Fruit fly (Drosophila melanogaster) whole organism: Measurements from ENCODE around the gene moi.

Experiments used
- CG8478 ChIP-seq: fragments of >200 bp; optimal IDR thresholded peaks from 2 replicates; lab custom pipeline; 2018; ENCODE audit warnings: inconsistent platforms
- Dll ChIP-seq: fragments of >200 bp; optimal IDR thresholded peaks from 2 replicates; lab custom pipeline; 2017
- EcR ChIP-seq, 2 experiments: fragments of >200 bp; optimal IDR thresholded peaks; 2 replicates each; lab custom pipeline; 2017; ENCODE audit warnings: missing biosample characterization in 2 of 2, missing genetic modification characterization in 2 of 2, missing genetic modification reagents in 2 of 2
- pan ChIP-seq: fragments of >200 bp; optimal IDR thresholded peaks from 2 replicates; lab custom pipeline; 2017
- psq ChIP-seq: fragments of >200 bp; optimal IDR thresholded peaks from 2 replicates; lab custom pipeline; 2017
- usp ChIP-seq: fragments of >200 bp; optimal IDR thresholded peaks from 2 replicates; lab custom pipeline; 2017; ENCODE audit warnings: missing biosample characterization, missing genetic modification characterization, mixed read lengths

Gene moi

DNA sequence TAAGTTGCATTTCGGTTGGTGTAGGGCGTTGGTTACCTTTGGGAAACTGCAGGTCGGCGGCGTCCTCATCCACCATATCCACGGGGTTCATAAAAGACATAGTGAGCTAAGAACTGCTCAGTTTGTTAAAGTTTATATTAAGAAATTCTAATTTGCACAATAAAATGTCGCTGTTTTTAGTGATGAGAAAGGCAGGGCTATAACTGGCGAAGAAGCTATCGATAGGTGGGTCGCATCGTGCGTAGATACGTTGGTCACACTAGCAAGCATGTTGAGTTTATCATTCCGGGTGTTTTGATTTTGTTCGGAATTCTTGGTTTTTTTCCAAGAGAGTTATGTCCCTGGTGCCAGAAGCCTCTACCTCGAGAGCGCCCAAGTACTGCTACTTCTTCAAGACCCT, at the start of gene moi, which contains the start of the genes Ada2a, Polr2D and Tgs1:
moi (plus strand) TSS at position 250 of the 400 bp plus-strand sequence.
Ada2a (minus strand) TSS at position 207 of the 400 bp plus-strand sequence.
Polr2D (minus strand) TSS at position 207 of the 400 bp plus-strand sequence.
Tgs1 (plus strand) TSS at position 250 of the 400 bp plus-strand sequence.
- TF ChIP-seq Dll (lab: Kevin White, UChicago), result no peak
- no peak for TF ChIP-seq CG8478 (lab: Kevin White, UChicago)
- TF ChIP-seq usp (GFP tag; lab: Kevin White, UChicago), result no peak
- no peak for TF ChIP-seq psq (lab: Kevin White, UChicago)
- TF ChIP-seq pan (lab: Kevin White, UChicago), result no peak
- no peak for TF ChIP-seq EcR (GFP tag; optimal IDR thresholded peaks at IDR 0.05; lab: Kevin White, UChicago)

DNA sequence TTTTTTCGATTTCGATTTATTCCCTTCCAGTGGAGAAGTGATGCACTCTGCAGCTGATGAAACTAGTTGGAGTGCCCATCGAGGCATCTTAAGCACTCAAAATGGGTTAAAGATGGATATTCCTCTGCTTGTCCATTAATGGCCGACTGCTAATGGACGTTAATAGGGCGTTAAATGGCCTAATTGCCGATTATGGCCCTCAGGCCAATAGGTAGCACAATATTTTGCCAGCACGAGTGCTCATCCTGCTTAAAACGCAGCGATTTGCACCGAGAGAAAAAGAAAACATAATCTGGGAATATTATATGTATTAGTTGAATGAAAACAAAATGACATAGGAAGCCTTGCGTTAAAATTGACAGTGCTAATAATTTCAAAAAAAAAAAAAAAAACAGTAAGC, 46.9 kb upstream of the moi start, which contains the start of gene CG44158:
CG44158 (plus strand) TSS at position 301 of the 400 bp plus-strand sequence.
- no peak for TF ChIP-seq CG8478 (lab: Kevin White, UChicago)
- TF ChIP-seq usp (GFP tag; lab: Kevin White, UChicago), result no peak
- TF ChIP-seq Dll (lab: Kevin White, UChicago), result no peak
- no peak for TF ChIP-seq pan (lab: Kevin White, UChicago)
- no peak for TF ChIP-seq psq (lab: Kevin White, UChicago)
- TF ChIP-seq EcR (GFP tag; optimal IDR thresholded peaks at IDR 0.05; lab: Kevin White, UChicago), result no peak

DNA sequence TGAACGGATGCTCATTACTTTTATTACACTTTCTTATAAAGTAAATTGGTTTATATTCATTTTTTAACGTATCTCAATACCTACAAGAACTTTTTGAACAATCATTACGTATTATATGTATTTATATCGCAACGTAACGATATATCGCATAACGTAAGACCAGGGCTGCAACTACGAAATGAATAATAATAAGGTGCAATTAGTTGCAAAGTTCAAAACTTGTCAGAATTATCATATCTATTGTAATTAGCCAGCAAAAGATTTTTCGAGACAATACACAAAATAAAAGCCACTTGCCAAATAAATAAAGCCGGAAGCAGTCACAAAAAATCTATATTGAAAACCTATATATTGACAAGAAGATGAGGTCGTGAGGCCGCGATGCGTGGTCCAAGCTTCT, 40.0 kb upstream of the moi start:
- TF ChIP-seq psq (lab: Kevin White, UChicago) (no peak), usp (GFP tag; lab: Kevin White, UChicago) (no peak)

DNA sequence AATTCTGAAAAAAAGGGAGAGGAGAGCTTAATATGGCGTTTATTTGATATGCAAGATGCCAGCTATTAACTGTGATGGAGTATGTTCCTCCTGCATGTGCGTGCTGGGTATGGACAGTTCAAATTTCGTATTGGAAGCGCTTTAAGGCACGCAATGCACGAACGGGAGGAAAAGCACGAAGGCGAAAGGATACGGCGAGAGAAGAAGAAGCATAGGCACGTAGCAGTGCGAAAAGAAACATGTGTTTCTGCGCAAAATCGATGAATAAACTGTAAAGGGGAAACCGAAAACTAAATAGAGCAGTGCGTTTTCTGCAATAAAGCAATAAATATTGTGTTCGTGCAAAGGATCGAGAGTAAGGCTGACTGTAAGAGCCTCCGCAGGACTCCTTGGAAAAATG, 39.4 kb upstream of the moi start, which contains the start of gene CG14314:
CG14314 (plus strand) TSS at position 243 of the 400 bp plus-strand sequence.
- no peak for TF ChIP-seq usp (GFP tag; lab: Kevin White, UChicago)
- TF ChIP-seq CG8478 (lab: Kevin White, UChicago), result no peak
- no peak for TF ChIP-seq Dll (lab: Kevin White, UChicago)
- TF ChIP-seq psq (lab: Kevin White, UChicago), result no peak
- TF ChIP-seq EcR (GFP tag; optimal IDR thresholded peaks at IDR 0.05; lab: Kevin White, UChicago), result no peak
- no peak for TF ChIP-seq pan (lab: Kevin White, UChicago)

- TF ChIP-seq CG8478 (lab: Kevin White, UChicago) (no peak), usp (GFP tag; lab: Kevin White, UChicago) (no peak), psq (lab: Kevin White, UChicago) (no peak)
Observed at dm6 chr3R:18220211-18220749, 35.0 kb upstream of the moi start, which contains the start of the genes CG7988 and CG7183. CG7988 (plus strand) TSS chr3R:18220526. CG7183 (minus strand) TSS chr3R:18220699.

dm6 chr3R:18223434-18223833, 31.9 kb upstream of the moi start, which contains the start of the genes mTerf5 and Non3:
mTerf5 (minus strand) TSS chr3R:18223682.
Non3 (plus strand) TSS chr3R:18223722.
- TF ChIP-seq psq (lab: Kevin White, UChicago), result no peak
- TF ChIP-seq CG8478 (lab: Kevin White, UChicago), result no peak
- no peak for TF ChIP-seq Dll (lab: Kevin White, UChicago)
- TF ChIP-seq EcR (GFP tag; optimal IDR thresholded peaks at IDR 0.05; lab: Kevin White, UChicago), result no peak
- TF ChIP-seq usp (GFP tag; lab: Kevin White, UChicago), result no peak
- no peak for TF ChIP-seq pan (lab: Kevin White, UChicago)

DNA sequence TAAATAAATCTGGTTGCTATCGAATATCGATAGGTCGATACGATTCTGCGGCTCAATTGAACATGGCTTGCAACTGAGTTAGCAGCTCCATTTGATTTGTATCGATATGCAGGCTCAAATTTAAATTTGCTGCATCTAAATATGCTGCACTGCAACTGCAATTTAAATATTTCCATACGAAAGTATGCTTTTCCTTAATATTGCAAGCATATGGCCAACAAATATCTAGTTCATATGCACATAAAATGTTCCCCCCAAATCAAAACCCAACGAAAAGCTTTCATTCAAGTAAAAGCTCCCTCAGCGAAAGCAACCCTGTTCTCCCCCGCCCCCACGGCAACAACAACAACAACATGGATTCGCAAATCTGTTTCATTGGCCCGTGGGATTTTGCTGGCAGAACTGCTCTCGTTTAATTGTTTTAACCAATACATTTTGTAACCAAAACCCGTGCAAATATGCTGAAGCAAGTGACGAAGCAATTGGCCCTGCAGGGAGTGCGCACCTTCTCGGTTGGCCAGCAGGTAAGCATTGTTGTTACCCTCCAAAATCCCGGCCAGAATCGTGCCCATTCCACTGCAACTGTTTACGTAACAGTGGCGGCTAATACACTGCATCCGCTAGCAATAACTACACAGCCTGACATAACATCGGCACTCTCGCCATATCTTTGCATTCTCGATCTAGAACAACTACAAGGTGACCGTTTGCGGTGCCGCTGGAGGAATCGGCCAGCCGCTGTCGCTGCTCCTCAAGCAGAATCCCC, 29.1 kb upstream of the moi start, which contains the start of the genes CG7168 and Mdh2:
CG7168 (minus strand) TSS at position 40 of the 766 bp plus-strand sequence.
Mdh2 (plus strand) TSS at position 354 of the 766 bp plus-strand sequence.
- TF ChIP-seq Dll (lab: Kevin White, UChicago) (no peak), psq (lab: Kevin White, UChicago) (no peak), CG8478 (lab: Kevin White, UChicago) (no peak), EcR (GFP tag; optimal IDR thresholded peaks at IDR 0.05; lab: Kevin White, UChicago) (no peak), pan (lab: Kevin White, UChicago) (no peak), usp (GFP tag; lab: Kevin White, UChicago) (no peak)

DNA sequence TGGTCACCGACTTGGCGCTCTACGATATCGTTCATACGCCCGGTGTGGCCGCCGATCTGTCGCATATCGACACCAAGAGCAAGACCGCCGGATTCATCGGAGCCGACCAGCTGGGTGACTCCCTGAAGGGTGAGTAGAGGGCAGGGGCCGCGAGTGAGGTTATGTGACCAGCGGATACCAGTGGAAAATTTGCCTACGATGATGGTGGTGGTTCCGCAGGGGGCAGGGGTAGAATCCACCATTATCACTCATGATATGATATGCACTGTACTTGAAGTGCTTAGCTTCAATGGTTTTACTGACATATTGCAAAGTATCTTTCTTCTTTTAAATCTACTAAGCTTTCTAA, 28.5 kb upstream of the moi start:
- TF ChIP-seq Dll (lab: Kevin White, UChicago) (no peak), EcR (GFP tag; optimal IDR thresholded peaks at IDR 0.05; lab: Kevin White, UChicago) (no peak), psq (lab: Kevin White, UChicago) (no peak), pan (lab: Kevin White, UChicago) (no peak), CG8478 (lab: Kevin White, UChicago) (no peak), usp (GFP tag; lab: Kevin White, UChicago) (no peak)

- TF ChIP-seq CG8478 (lab: Kevin White, UChicago) (no peak), psq (lab: Kevin White, UChicago) (no peak), EcR (GFP tag; optimal IDR thresholded peaks at IDR 0.05; lab: Kevin White, UChicago) (no peak), Dll (lab: Kevin White, UChicago) (no peak), usp (GFP tag; lab: Kevin White, UChicago) (no peak), pan (lab: Kevin White, UChicago) (no peak)
Observed at dm6 chr3R:18227385-18227784, 27.9 kb upstream of the moi start.

- TF ChIP-seq EcR (GFP tag; optimal IDR thresholded peaks at IDR 0.05; lab: Kevin White, UChicago), result no peak
- no peak for TF ChIP-seq pan (lab: Kevin White, UChicago)
- no peak for TF ChIP-seq usp (GFP tag; lab: Kevin White, UChicago)
- TF ChIP-seq CG8478 (lab: Kevin White, UChicago), result no peak
- TF ChIP-seq psq (lab: Kevin White, UChicago), result no peak
- TF ChIP-seq Dll (lab: Kevin White, UChicago), result no peak
Observed at dm6 chr3R:18228713-18229222, 26.6 kb upstream of the moi start.

DNA sequence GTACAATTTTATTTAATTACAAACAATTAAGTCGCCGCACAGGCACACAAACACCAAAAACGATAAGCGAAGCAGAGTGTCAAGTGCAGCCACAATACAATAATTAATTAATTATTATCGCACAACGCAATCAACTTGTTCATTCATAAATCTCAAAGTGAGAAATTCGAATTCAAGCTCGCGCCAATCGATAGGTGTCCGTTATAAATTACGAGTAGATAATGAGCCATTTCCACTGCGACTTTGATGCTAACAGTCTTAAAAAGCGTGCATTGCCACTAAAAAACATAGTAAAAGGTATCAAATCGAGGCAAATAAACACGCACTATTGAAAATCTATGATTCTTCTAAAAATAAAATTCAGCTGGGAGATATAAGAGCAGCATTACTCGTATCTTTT, 25.1 kb upstream of the moi start:
- TF ChIP-seq EcR (GFP tag; optimal IDR thresholded peaks at IDR 0.05; lab: Kevin White, UChicago) (no peak), usp (GFP tag; lab: Kevin White, UChicago) (no peak), Dll (lab: Kevin White, UChicago) (no peak)
